Fruit fly (Drosophila melanogaster) whole organism, embryonic: ENCODE results near the gene Sys1.
A peak's percentile ranks its signal among the peaks of the same experiment; 100 is the strongest.

Experiments used
- Asciz ChIP-seq: fragments of 200-800 bp; sonication (Bioruptor generic); optimal IDR thresholded peaks from 2 replicates; lab custom pipeline; 2017; ENCODE audit warnings: missing biosample characterization, mild to moderate bottlenecking, missing genetic modification characterization, missing genetic modification reagents
- CG10209 ChIP-seq: fragments of 200-800 bp; sonication (Bioruptor generic); optimal IDR thresholded peaks from 3 replicates; lab custom pipeline; 2017; ENCODE audit warnings: missing biosample characterization, mild to moderate bottlenecking, missing genetic modification characterization, missing genetic modification reagents
- CG10267 ChIP-seq: fragments of 200-800 bp; sonication (Bioruptor generic); optimal IDR thresholded peaks from 2 replicates; lab custom pipeline; 2018; ENCODE audit warnings: missing biosample characterization, mild to moderate bottlenecking, missing genetic modification characterization, moderate library complexity
- CG11247 ChIP-seq: fragments of 200-800 bp; sonication (Bioruptor generic); IDR thresholded peaks from 2 replicates; pipeline ENCODE4 v1.3.6; 2022; ENCODE audit warnings: missing biosample characterization, missing genetic modification characterization
- CG1233 ChIP-seq: fragments of 200-800 bp; sonication (Bioruptor generic); optimal IDR thresholded peaks from 4 replicates; lab custom pipeline; 2018; ENCODE audit warnings: missing biosample characterization, mild to moderate bottlenecking, missing genetic modification characterization
- CG16863 ChIP-seq: fragments of 200-800 bp; sonication (Bioruptor generic); optimal IDR thresholded peaks from 3 replicates; lab custom pipeline; 2016; ENCODE audit warnings: missing biosample characterization, missing genetic modification characterization
- CG1832 ChIP-seq: fragments of 200-800 bp; sonication (Bioruptor generic); optimal IDR thresholded peaks from 2 replicates; lab custom pipeline; 2017; ENCODE audit warnings: missing biosample characterization, mild to moderate bottlenecking, missing genetic modification characterization, inconsistent platforms
- CG2889 ChIP-seq: fragments of 200-800 bp; sonication (Bioruptor generic); IDR thresholded peaks from 3 replicates; pipeline ENCODE4 v1.3.6; 2022; ENCODE audit warnings: missing biosample characterization, missing genetic modification characterization
- CG31365 ChIP-seq: fragments of 200-800 bp; sonication (Bioruptor generic); optimal IDR thresholded peaks from 2 replicates; lab custom pipeline; 2018; ENCODE audit warnings: missing biosample characterization, mild to moderate bottlenecking, missing genetic modification characterization
- CG34422 ChIP-seq: fragments of 200-800 bp; sonication (Bioruptor generic); IDR thresholded peaks from 3 replicates; pipeline ENCODE4 v1.3.6; 2022; ENCODE audit warnings: missing biosample characterization, missing genetic modification characterization
- CG3726 ChIP-seq: fragments of 200-800 bp; sonication (Bioruptor generic); IDR thresholded peaks from 3 replicates; pipeline ENCODE4, ENCODE4 v1.3.6; 2022; ENCODE audit warnings: missing biosample characterization, missing genetic modification characterization
- CG4617 ChIP-seq: fragments of 200-800 bp; sonication (Bioruptor generic); optimal IDR thresholded peaks from 3 replicates; lab custom pipeline; 2016; ENCODE audit warnings: missing biosample characterization, missing genetic modification characterization, borderline replicate concordance
- CG4820 ChIP-seq: fragments of 200-800 bp; sonication (Bioruptor generic); optimal IDR thresholded peaks from 3 replicates; lab custom pipeline; 2016; ENCODE audit warnings: missing biosample characterization, missing genetic modification characterization
- CG6175 ChIP-seq: fragments of 200-800 bp; sonication (Bioruptor generic); IDR thresholded peaks from 3 replicates; pipeline ENCODE4 v1.3.6; 2022; ENCODE audit warnings: missing biosample characterization, missing genetic modification characterization
- CG7745 ChIP-seq: fragments of 200-800 bp; sonication (Bioruptor generic); optimal IDR thresholded peaks from 2 replicates; lab custom pipeline; 2018; ENCODE audit warnings: missing biosample characterization, mild to moderate bottlenecking, missing genetic modification characterization, moderate library complexity
- CG7928 ChIP-seq: fragments of 200-800 bp; sonication (Bioruptor generic); optimal IDR thresholded peaks from 2 replicates; lab custom pipeline; 2017; ENCODE audit warnings: missing biosample characterization, mild to moderate bottlenecking, missing genetic modification characterization
- CG7963 ChIP-seq: fragments of 200-800 bp; sonication (Bioruptor generic); IDR thresholded peaks from 3 replicates; pipeline ENCODE4 v1.3.6; 2022; ENCODE audit warnings: missing biosample characterization, missing genetic modification characterization; ENCODE audit not compliant: partially characterized antibody
- CG8478 ChIP-seq: fragments of >200 bp; optimal IDR thresholded peaks from 2 replicates; lab custom pipeline; 2018
- CG8924 ChIP-seq: fragments of 200-800 bp; optimal IDR thresholded peaks from 3 replicates; lab custom pipeline; 2019; ENCODE audit warnings: missing biosample characterization, mild to moderate bottlenecking, missing genetic modification characterization, moderate library complexity
- CG9727 ChIP-seq: fragments of 200-800 bp; sonication (Bioruptor generic); optimal IDR thresholded peaks from 3 replicates; lab custom pipeline; 2017; ENCODE audit warnings: missing biosample characterization, mild to moderate bottlenecking, missing genetic modification characterization
- Ets97D ChIP-seq: fragments of 200-800 bp; sonication (Bioruptor generic); optimal IDR thresholded peaks from 3 replicates; lab custom pipeline; 2016; ENCODE audit warnings: missing biosample characterization, missing genetic modification characterization
- HLHmδ ChIP-seq: fragments of 200-800 bp; sonication (Bioruptor generic); optimal IDR thresholded peaks from 2 replicates; lab custom pipeline; 2018; ENCODE audit warnings: missing biosample characterization, mild to moderate bottlenecking, missing genetic modification characterization, moderate library complexity
- Hey ChIP-seq: fragments of 200-800 bp; sonication (Bioruptor generic); optimal IDR thresholded peaks from 3 replicates; lab custom pipeline; 2018; ENCODE audit warnings: missing biosample characterization, mild to moderate bottlenecking, missing genetic modification characterization
- Hr78 ChIP-seq, 2 experiments: fragments of 200-800 bp in 1 of 2; fragments of >200 bp in 1 of 2; sonication (Bioruptor generic) in 1 of 2; optimal IDR thresholded peaks; 2 replicates each; lab custom pipeline; 2017 to 2019; ENCODE audit warnings: missing biosample characterization in 2 of 2, missing genetic modification characterization in 2 of 2, mild to moderate bottlenecking in 1 of 2, moderate library complexity in 1 of 2
- Kr ChIP-seq: fragments of 200-800 bp; sonication (Bioruptor generic); optimal IDR thresholded peaks from 2 replicates; lab custom pipeline; 2017; ENCODE audit warnings: missing biosample characterization, mild to moderate bottlenecking, missing genetic modification characterization
- Lhr ChIP-seq: fragments of 200-800 bp; sonication (Bioruptor generic); optimal IDR thresholded peaks from 3 replicates; lab custom pipeline; 2017; ENCODE audit warnings: mild to moderate bottlenecking, missing biosample characterization, missing genetic modification reagents, missing genetic modification characterization
- Max ChIP-seq: fragments of 200-800 bp; sonication (Bioruptor generic); optimal IDR thresholded peaks from 2 replicates; lab custom pipeline; 2016; ENCODE audit warnings: missing biosample characterization, mild to moderate bottlenecking, missing genetic modification characterization
- Nf-YA ChIP-seq: fragments of 200-800 bp; sonication (Bioruptor generic); IDR thresholded peaks from 2 replicates; pipeline ENCODE4 v1.3.6; 2022; ENCODE audit warnings: missing biosample characterization, missing genetic modification characterization
- PHDP ChIP-seq: fragments of 200-800 bp; sonication (Bioruptor generic); optimal IDR thresholded peaks from 3 replicates; lab custom pipeline; 2018; ENCODE audit warnings: missing biosample characterization, mild to moderate bottlenecking, missing genetic modification characterization, moderate library complexity
- Sin3A ChIP-seq: fragments of >200 bp; optimal IDR thresholded peaks from 2 replicates; lab custom pipeline; 2018
- Sox102F ChIP-seq: fragments of 200-800 bp; sonication (Bioruptor generic); optimal IDR thresholded peaks from 2 replicates; lab custom pipeline; 2018; ENCODE audit warnings: missing biosample characterization, mild to moderate bottlenecking, missing genetic modification characterization, moderate library complexity
- Sry-δ ChIP-seq: fragments of 200-800 bp; sonication (Bioruptor generic); optimal IDR thresholded peaks from 2 replicates; lab custom pipeline; 2016; ENCODE audit warnings: missing biosample characterization, missing genetic modification characterization
- Tbp ChIP-seq: fragments of >200 bp; optimal IDR thresholded peaks from 2 replicates; lab custom pipeline; 2018; ENCODE audit warnings: missing biosample characterization, missing genetic modification characterization
- al ChIP-seq: fragments of 200-800 bp; sonication (Bioruptor generic); IDR thresholded peaks from 2 replicates; pipeline ENCODE4 v1.3.6; 2022; ENCODE audit warnings: missing biosample characterization, missing genetic modification characterization
- ara ChIP-seq: fragments of 200-800 bp; sonication (Bioruptor generic); IDR thresholded peaks from 2 replicates; pipeline ENCODE4 v1.3.6; 2022; ENCODE audit warnings: missing biosample characterization, missing genetic modification characterization
- ato ChIP-seq: fragments of 200-800 bp; sonication (Bioruptor generic); IDR thresholded peaks from 2 replicates; pipeline ENCODE4 v1.3.6; 2022; ENCODE audit warnings: missing biosample characterization, missing genetic modification characterization; ENCODE audit not compliant: partially characterized antibody
- ci ChIP-seq: fragments of 200-800 bp; sonication (Bioruptor generic); IDR thresholded peaks from 3 replicates; pipeline ENCODE4 v1.3.6; 2022; ENCODE audit warnings: missing biosample characterization, missing genetic modification characterization
- crp ChIP-seq, 2 experiments: fragments of 200-800 bp; sonication (Bioruptor generic); optimal IDR thresholded peaks; 2 replicates in 1 of 2; 3 replicates in 1 of 2; lab custom pipeline; 2017; ENCODE audit warnings: missing biosample characterization in 2 of 2, missing genetic modification characterization in 2 of 2, mild to moderate bottlenecking in 1 of 2, moderate library complexity in 1 of 2
- dm ChIP-seq: fragments of 200-800 bp; sonication (Bioruptor generic); optimal IDR thresholded peaks from 3 replicates; lab custom pipeline; 2016; ENCODE audit warnings: missing biosample characterization, missing genetic modification characterization
- en ChIP-seq: fragments of 200-800 bp; sonication (Bioruptor generic); optimal IDR thresholded peaks from 2 replicates; lab custom pipeline; 2016; ENCODE audit warnings: missing biosample characterization, missing genetic modification characterization
- ewg ChIP-seq: fragments of 200-800 bp; sonication (Bioruptor generic); optimal IDR thresholded peaks from 3 replicates; lab custom pipeline; 2017; ENCODE audit warnings: mild to moderate bottlenecking, missing biosample characterization, missing genetic modification reagents, missing genetic modification characterization
- her ChIP-seq: fragments of 200-800 bp; sonication (Bioruptor generic); optimal IDR thresholded peaks from 2 replicates; lab custom pipeline; 2016; ENCODE audit warnings: missing biosample characterization, missing genetic modification characterization
- jumu ChIP-seq: fragments of 200-800 bp; sonication (Bioruptor generic); optimal IDR thresholded peaks from 3 replicates; lab custom pipeline; 2016; ENCODE audit warnings: missing biosample characterization, missing genetic modification characterization
- pita ChIP-seq: fragments of 200-800 bp; sonication (Bioruptor generic); optimal IDR thresholded peaks from 2 replicates; lab custom pipeline; 2017; ENCODE audit warnings: missing biosample characterization, mild to moderate bottlenecking, missing genetic modification characterization
- sd ChIP-seq: fragments of 200-800 bp; sonication (Bioruptor generic); optimal IDR thresholded peaks from 3 replicates; lab custom pipeline; 2018; ENCODE audit warnings: missing biosample characterization, mild to moderate bottlenecking, missing genetic modification characterization, moderate library complexity
- slbo ChIP-seq: fragments of 200-800 bp; sonication (Bioruptor generic); IDR thresholded peaks from 2 replicates; pipeline ENCODE4 v1.3.6; 2022; ENCODE audit warnings: missing biosample characterization, missing genetic modification characterization
- slou ChIP-seq: fragments of 200-800 bp; sonication (Bioruptor generic); optimal IDR thresholded peaks from 3 replicates; lab custom pipeline; 2016; ENCODE audit warnings: missing biosample characterization, missing genetic modification characterization
- vfl ChIP-seq: fragments of 200-800 bp; sonication (Bioruptor generic); optimal IDR thresholded peaks from 2 replicates; lab custom pipeline; 2016; ENCODE audit warnings: missing biosample characterization, missing genetic modification characterization
- wek ChIP-seq: fragments of 200-800 bp; sonication (Bioruptor generic); optimal IDR thresholded peaks from 3 replicates; lab custom pipeline; 2018; ENCODE audit warnings: missing biosample characterization, mild to moderate bottlenecking, missing genetic modification characterization, moderate library complexity
- wor ChIP-seq: fragments of 200-800 bp; sonication (Bioruptor generic); IDR thresholded peaks from 2 replicates; pipeline ENCODE4 v1.3.6; 2022; ENCODE audit warnings: missing biosample characterization, missing genetic modification characterization

Sys1 gene

DNA sequence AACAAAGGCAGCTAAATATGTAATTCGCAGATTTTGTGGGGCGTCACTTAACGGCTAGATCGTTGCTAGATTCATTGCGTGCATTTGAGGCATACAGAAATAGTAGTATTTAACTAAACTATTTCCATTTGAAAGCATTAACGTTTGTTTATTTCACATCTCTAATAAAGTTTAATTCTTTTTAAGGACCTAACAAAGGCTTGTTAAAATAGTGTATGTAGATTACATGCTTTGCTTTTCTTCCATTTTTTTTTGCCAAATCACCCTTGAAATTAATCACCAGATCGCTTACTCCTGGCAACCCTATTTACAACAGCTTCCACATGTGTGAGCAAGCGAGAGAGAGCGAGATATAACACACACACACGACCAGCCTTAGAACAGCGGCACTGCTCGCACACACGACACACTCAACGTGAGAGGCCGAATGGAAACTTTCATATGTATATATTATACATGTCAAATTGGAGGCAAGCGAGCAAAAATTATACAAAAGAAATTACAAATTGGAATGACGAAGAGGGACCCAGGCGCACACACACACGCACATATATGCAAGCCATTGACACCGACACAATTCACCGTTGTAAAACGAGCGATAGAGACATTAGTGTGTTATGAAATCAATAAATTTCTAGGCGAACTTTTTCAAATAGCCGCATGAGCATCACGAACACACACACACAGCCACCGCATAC, 6.7 kb downstream of the Sys1 start (continued):
- TF ChIP-seq wor (no peak), Max (GFP tag; lab: Kevin White, UChicago) (no peak), en (GFP tag; lab: Kevin White, UChicago) (no peak), CG3726 (GFP tag; lab: Robert Waterston, UW) (no peak), PHDP (tag; lab: Kevin White, UChicago) (peak; percentile 62), crp (GFP tag; optimal IDR thresholded peaks at IDR 0.05; lab: Kevin White, UChicago) (peak in 1 of 2 experiments; percentile 8), pita (GFP tag; lab: Kevin White, UChicago) (no peak), ato (GFP tag; lab: Robert Waterston, UW) (0 out of 2 replicates have a peak, but pooled peaks have one; percentile 23), ewg (GFP tag; lab: Kevin White, UChicago) (peak; percentile 7), Asciz (GFP tag; lab: Kevin White, UChicago) (peak; percentile 25), ci (peak; percentile 79), ara (no peak), CG31365 (tag; lab: Kevin White, UChicago) (peak; percentile 23), Lhr (GFP tag; lab: Kevin White, UChicago) (no peak), Nf-YA (GFP tag; lab: Robert Waterston, UW) (peak; percentile 40; the same call in 1 of the 2 replicates), al (GFP tag; lab: Robert Waterston, UW) (no peak), CG7963 (no peak), CG8924 (tag; lab: Kevin White, UChicago) (peak; percentile 55), Sry-δ (peak; percentile 11), CG16863 (no peak), CG1832 (GFP tag; lab: Kevin White, UChicago) (peak; percentile 80), slbo (peak; percentile 64), jumu (GFP tag; lab: Kevin White, UChicago) (peak; percentile 26), vfl (GFP tag; lab: Kevin White, UChicago) (no peak), CG4617 (GFP tag; lab: Kevin White, UChicago) (peak; percentile 9), Hey (tag; lab: Kevin White, UChicago) (no peak), slou (peak; percentile 32), CG6175 (peak; percentile 62; the same call in 1 of the 3 replicates), CG10267 (tag; lab: Kevin White, UChicago) (peak; percentile 38), Ets97D (GFP tag; lab: Kevin White, UChicago) (peak; percentile 20), CG10209 (peak; percentile 53), CG9727 (GFP tag; lab: Kevin White, UChicago) (peak; percentile 59), Kr (GFP tag; lab: Kevin White, UChicago) (no peak), CG11247 (no peak), CG7928 (no peak), dm (peak; percentile 31), CG7745 (tag; lab: Kevin White, UChicago) (no peak), sd (tag; lab: Kevin White, UChicago) (peak; percentile 53), HLHmδ (GFP tag; lab: Kevin White, UChicago) (no peak), CG34422 (GFP tag; lab: Robert Waterston, UW) (peak; percentile 73; the same call in 2 of the 3 replicates), Hr78 (GFP tag; optimal IDR thresholded peaks at IDR 0.05; lab: Kevin White, UChicago) (peak in 1 of 2 experiments; percentile 4), wek (GFP tag; lab: Kevin White, UChicago) (peak; percentile 34), CG2889 (GFP tag; lab: Robert Waterston, UW) (no peak), Sin3A (lab: Kevin White, UChicago) (no peak), Sox102F (peak; percentile 61), CG4820 (GFP tag; lab: Kevin White, UChicago) (no peak), CG1233 (GFP tag; lab: Kevin White, UChicago) (peak; percentile 53), CG8478 (lab: Kevin White, UChicago) (peak; percentile 81), her (GFP tag; lab: Kevin White, UChicago) (peak; percentile 52), Tbp (GFP tag; lab: Kevin White, UChicago) (no peak)
